Worm (Caenorhabditis elegans) whole organism, mixed stage, embryonic: ENCODE results near the gene gur-4.

Experiments used
- blmp-1 ChIP-seq: fragments of 150-350 bp; optimal IDR thresholded peaks from 2 replicates; lab custom pipeline; 2014; ENCODE audit warnings: missing biosample characterization, missing genetic modification characterization
- elt-3 ChIP-seq: fragments of 150-350 bp; optimal IDR thresholded peaks from 2 replicates; lab custom pipeline; 2014; ENCODE audit warnings: missing biosample characterization, missing genetic modification characterization
- lsy-2 ChIP-seq: fragments of 150-350 bp; optimal IDR thresholded peaks from 2 replicates; lab custom pipeline; 2014; ENCODE audit warnings: missing biosample characterization, missing genetic modification characterization
- nhr-237 ChIP-seq: fragments of 150-350 bp; optimal IDR thresholded peaks from 2 replicates; lab custom pipeline; 2014; ENCODE audit warnings: missing biosample characterization, missing genetic modification characterization
- nhr-28 ChIP-seq: fragments of 150-350 bp; optimal IDR thresholded peaks from 2 replicates; lab custom pipeline; 2014; ENCODE audit warnings: missing biosample characterization, missing genetic modification characterization
- snpc-4 ChIP-seq: fragments of 150-350 bp; optimal IDR thresholded peaks from 2 replicates; lab custom pipeline; 2014; ENCODE audit warnings: missing biosample characterization, missing genetic modification characterization
- ztf-11 ChIP-seq: fragments of 150-350 bp; optimal IDR thresholded peaks from 2 replicates; lab custom pipeline; 2014; ENCODE audit warnings: missing biosample characterization, missing genetic modification characterization

ce11 chrII:14098348-14098747, 6.2 kb upstream of the gur-4 start:
- TF ChIP-seq blmp-1: no peak
- TF ChIP-seq nhr-237: no peak
- no peak for TF ChIP-seq ztf-11
- no peak for TF ChIP-seq lsy-2 (tag; lab: Kevin White, UChicago)
- TF ChIP-seq snpc-4: no peak
- TF ChIP-seq elt-3: no peak
- TF ChIP-seq nhr-28 (tag; lab: Kevin White, UChicago): no peak
